Fruit fly (Drosophila melanogaster): ENCODE data around the gene mRpS6.
A peak's percentile ranks its signal among the peaks of the same experiment; 100 is the strongest.

mRpS6 gene

dm6 chr3L:4363887-4364794 lies at the start of gene mRpS6, which contains the start of gene Cip4 (continued):
- TF ChIP-seq spab (GFP tag; optimal IDR thresholded peaks at IDR 0.05) (no peak), CG9139 (GFP tag; optimal IDR thresholded peaks at IDR 0.05) (no peak), pdm3 (GFP tag; optimal IDR thresholded peaks at IDR 0.05) (peak; percentile 86), CG34406 (GFP tag; optimal IDR thresholded peaks at IDR 0.05) (peak; percentile 81), CG32006 (GFP tag; optimal IDR thresholded peaks at IDR 0.05) (peak; percentile 76), CG10669 (GFP tag; optimal IDR thresholded peaks at IDR 0.05) (no peak), CG11902 (GFP tag; optimal IDR thresholded peaks at IDR 0.05) (no peak), dac (GFP tag; optimal IDR thresholded peaks at IDR 0.05) (peak; percentile 39), Hr4 (GFP tag; optimal IDR thresholded peaks at IDR 0.05) (peak; percentile 78), dsx (GFP tag; optimal IDR thresholded peaks at IDR 0.05; ENCODE audit: poor library complexity, severe bottlenecking) (peak; percentile 70)

dm6 chr3L:4318677-4319580 lies 45.4 kb upstream of the mRpS6 start, which contains the start of gene PMP34:
Gene PMP34 (plus strand): TSS chr3L:4318755.
- TF ChIP-seq CG15336 (GFP tag; IDR thresholded peaks at IDR 0.05) (0 out of 2 replicates have a peak, but pooled peaks have one; percentile 10), dsx (GFP tag; optimal IDR thresholded peaks at IDR 0.05; ENCODE audit: poor library complexity, severe bottlenecking) (peak; percentile 71), CG3032 (tag; optimal IDR thresholded peaks at IDR 0.05) (no peak), fkh (GFP tag; optimal IDR thresholded peaks at IDR 0.05) (peak; percentile 60)

dm6 chr3L:4322032-4322617 lies 42.2 kb upstream of the mRpS6 start, which contains the start of gene CG15014:
Gene CG15014 (minus strand): TSS chr3L:4322259.
- no peak for TF ChIP-seq Sox14 (GFP tag; optimal IDR thresholded peaks at IDR 0.05)
- TF ChIP-seq CG10669 (GFP tag; optimal IDR thresholded peaks at IDR 0.05): no peak
- no peak for TF ChIP-seq Eip78C (GFP tag)
- TF ChIP-seq CG7368 (GFP tag; optimal IDR thresholded peaks at IDR 0.05): no peak
- TF ChIP-seq fd59A (GFP tag; optimal IDR thresholded peaks at IDR 0.05): no peak
- no peak for TF ChIP-seq cyc (GFP tag; optimal IDR thresholded peaks at IDR 0.05)
- TF ChIP-seq fkh (GFP tag; optimal IDR thresholded peaks at IDR 0.05): no peak
- TF ChIP-seq CG16779 (tag; optimal IDR thresholded peaks at IDR 0.05): no peak
- TF ChIP-seq Eip75B (GFP tag; optimal IDR thresholded peaks at IDR 0.05): no peak
- TF ChIP-seq Ets96B (tag; optimal IDR thresholded peaks at IDR 0.05): no peak
- no peak for TF ChIP-seq Blimp-1 (GFP tag; optimal IDR thresholded peaks at IDR 0.05)
- no peak for TF ChIP-seq dac (GFP tag; optimal IDR thresholded peaks at IDR 0.05)
- TF ChIP-seq fd85E (GFP tag; optimal IDR thresholded peaks at IDR 0.05): no peak
- TF ChIP-seq CG34406 (GFP tag; optimal IDR thresholded peaks at IDR 0.05): no peak
- no peak for TF ChIP-seq pdm3 (GFP tag; optimal IDR thresholded peaks at IDR 0.05)

dm6 chr3L:4328048-4328447 lies 36.3 kb upstream of the mRpS6 start:
- no peak for TF ChIP-seq CG31627 (GFP tag; optimal IDR thresholded peaks at IDR 0.05)
- no peak for TF ChIP-seq svp (GFP tag)
- no peak for TF ChIP-seq Gug (GFP tag; IDR thresholded peaks at IDR 0.05)
- TF ChIP-seq CG11762 (GFP tag; optimal IDR thresholded peaks at IDR 0.05; ENCODE audit: insufficient read depth): no peak

- TF ChIP-seq Met (GFP tag; optimal IDR thresholded peaks at IDR 0.05) (no peak), Blimp-1 (GFP tag; optimal IDR thresholded peaks at IDR 0.05) (no peak), CG6808 (GFP tag; optimal IDR thresholded peaks at IDR 0.05) (peak; percentile 74), spab (GFP tag; optimal IDR thresholded peaks at IDR 0.05) (peak; percentile 57), OdsH (GFP tag; optimal IDR thresholded peaks at IDR 0.05) (no peak), CG3032 (tag; optimal IDR thresholded peaks at IDR 0.05) (peak; percentile 39), CG6276 (GFP tag; optimal IDR thresholded peaks at IDR 0.05) (peak; percentile 88), fd85E (GFP tag; optimal IDR thresholded peaks at IDR 0.05) (no peak), Hr4 (GFP tag; optimal IDR thresholded peaks at IDR 0.05) (peak; percentile 10), ss (GFP tag; optimal IDR thresholded peaks at IDR 0.05) (peak in 1 of 2 experiments; percentile 10), CG7368 (GFP tag; optimal IDR thresholded peaks at IDR 0.05) (peak; percentile 24), pdm3 (GFP tag; optimal IDR thresholded peaks at IDR 0.05) (peak; percentile 14), CG11294 (GFP tag; IDR thresholded peaks at IDR 0.05) (0 out of 2 replicates have a peak, but pooled peaks have one; percentile 26), Eip78C (GFP tag) (peak; percentile 67), CG4318 (GFP tag; optimal IDR thresholded peaks at IDR 0.05) (peak; percentile 31), Gug (GFP tag; IDR thresholded peaks at IDR 0.05) (peak; percentile 34; the same call in 1 of the 2 replicates), CG6163 (GFP tag; IDR thresholded peaks at IDR 0.05) (peak; percentile 47; the same call in 2 of the 3 replicates), fd59A (GFP tag; optimal IDR thresholded peaks at IDR 0.05) (no peak), CG11762 (GFP tag; optimal IDR thresholded peaks at IDR 0.05; ENCODE audit: insufficient read depth) (peak; percentile 28), CG3919 (GFP tag; optimal IDR thresholded peaks at IDR 0.05) (peak; percentile 31), dsx (GFP tag; optimal IDR thresholded peaks at IDR 0.05; ENCODE audit: poor library complexity, severe bottlenecking) (no peak)
Measured at dm6 chr3L:4336588-4336987, 27.8 kb upstream of the mRpS6 start.

Measured in whole organism, prepupa.